Worm (Caenorhabditis elegans): ENCODE measurements around the gene col-19.

ce11 chrX:390469-390868, 31.0 kb upstream of the col-19 start, which contains the start of gene R04A9.9:
- TF ChIP-seq F44E2.7 (GFP tag; IDR thresholded peaks at IDR 0.05) = no peak
- TF ChIP-seq F49E8.2 (tag; optimal IDR thresholded peaks at IDR 0.05; ENCODE audit: borderline replicate concordance) = no peak
- TF ChIP-seq set-16 (GFP tag; IDR thresholded peaks at IDR 0.05) = no peak

All from whole organism, L4 larva.